Fruit fly (Drosophila melanogaster) whole organism, adult: ENCODE results near the gene Ttc19.

ENCODE experiments used
- CG7045 ChIP-seq: fragments of 200-800 bp; sonication (Bioruptor generic); optimal IDR thresholded peaks from 2 replicates; lab custom pipeline; 2017; ENCODE audit warnings: missing biosample characterization, mild to moderate bottlenecking, missing genetic modification characterization
- CG7101 ChIP-seq: fragments of 200-800 bp; sonication (Bioruptor generic); optimal IDR thresholded peaks from 2 replicates; lab custom pipeline; 2018; ENCODE audit warnings: missing biosample characterization, mild to moderate bottlenecking, missing genetic modification characterization, moderate library complexity
- bab1 ChIP-seq: fragments of 200-800 bp; sonication (Bioruptor generic); optimal IDR thresholded peaks from 3 replicates; lab custom pipeline; 2019; ENCODE audit warnings: missing biosample characterization, mild to moderate bottlenecking, missing genetic modification characterization, moderate library complexity
- cic ChIP-seq: fragments of 200-800 bp; sonication (Bioruptor generic); optimal IDR thresholded peaks from 2 replicates; lab custom pipeline; 2017; ENCODE audit warnings: missing biosample characterization, mild to moderate bottlenecking, missing genetic modification characterization, moderate library complexity
- cnc ChIP-seq, 2 experiments: fragments of >200 bp; optimal IDR thresholded peaks; 2 replicates each; lab custom pipeline; 2017
- kay ChIP-seq: fragments of 200-800 bp; sonication (Bioruptor generic); peaks from one replicate; lab custom pipeline; 2016; ENCODE audit warnings: missing biosample characterization, missing genetic modification characterization, borderline replicate concordance
- ovo ChIP-seq: fragments of 200-800 bp; sonication (Bioruptor generic); optimal IDR thresholded peaks from 2 replicates; lab custom pipeline; 2016; ENCODE audit warnings: missing biosample characterization, missing genetic modification characterization
- pad ChIP-seq: fragments of 200-800 bp; sonication (Bioruptor generic); optimal IDR thresholded peaks from 3 replicates; lab custom pipeline; 2017; ENCODE audit warnings: missing biosample characterization, missing genetic modification characterization, mild to moderate bottlenecking, moderate library complexity, missing genetic modification reagents
- tj ChIP-seq: fragments of 200-800 bp; sonication (Bioruptor generic); optimal IDR thresholded peaks from 3 replicates; lab custom pipeline; 2017; ENCODE audit warnings: missing biosample characterization, mild to moderate bottlenecking, missing genetic modification characterization, moderate library complexity

- TF ChIP-seq cic (GFP tag; lab: Kevin White, UChicago) (no peak), CG7101 (no peak), pad (no peak), CG7045 (GFP tag; lab: Kevin White, UChicago) (no peak), bab1 (GFP tag; lab: Kevin White, UChicago) (no peak), tj (no peak), ovo (GFP tag; lab: Kevin White, UChicago) (no peak), cnc (optimal IDR thresholded peaks at IDR 0.05; lab: Kevin White, UChicago) (no peak), kay (GFP tag; lab: Kevin White, UChicago) (no peak)
Measured at dm6 chr2L:19022221-19022516, 22.8 kb downstream of the Ttc19 start, which contains the start of gene CG15172.
